Fruit fly (Drosophila melanogaster): ENCODE measurements around the gene Noc1.

Gene Noc1

DNA sequence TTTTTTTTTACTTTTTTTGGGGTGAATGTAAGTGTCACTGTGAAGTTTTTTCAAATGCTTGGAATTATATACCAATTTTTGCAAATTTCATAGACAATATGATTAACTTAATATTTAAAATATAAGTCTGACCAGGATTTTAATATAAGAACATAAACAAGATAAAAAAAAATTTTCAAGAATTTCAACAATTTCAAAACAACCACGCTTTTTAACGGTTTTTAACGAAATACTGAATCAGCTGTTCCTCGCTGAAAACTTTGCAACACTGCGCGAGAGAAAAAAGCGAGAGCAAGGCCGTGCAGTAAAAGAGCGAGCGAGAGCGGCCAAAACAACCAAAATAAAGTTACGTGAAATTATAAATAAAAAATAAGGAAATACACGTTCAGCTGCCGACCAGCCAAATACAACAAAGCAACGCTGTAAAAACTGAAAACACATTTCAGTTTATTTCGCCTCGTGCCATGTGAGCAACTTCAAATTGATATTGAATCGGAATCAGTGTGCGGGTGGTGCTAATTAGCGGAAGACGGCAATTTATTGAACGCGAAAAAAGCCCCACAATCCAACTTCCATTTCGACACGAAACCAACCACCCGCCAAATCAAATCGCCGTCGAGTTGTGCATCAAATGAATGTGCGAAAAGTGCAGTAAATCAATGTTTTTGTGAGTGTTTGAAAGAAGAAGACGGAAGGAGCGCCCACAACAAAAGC lies 21.8 kb downstream of the Noc1 start, which contains the start of the genes CG46439, Iyd and CG33947 (continued):
- peak; percentile 65 for TF ChIP-seq Ets96B (tag; optimal IDR thresholded peaks at IDR 0.05)
- peak; percentile 51 for TF ChIP-seq topi (GFP tag; optimal IDR thresholded peaks at IDR 0.05)
- peak; percentile 30 for TF ChIP-seq OdsH (GFP tag; optimal IDR thresholded peaks at IDR 0.05)
- TF ChIP-seq Blimp-1 (GFP tag; optimal IDR thresholded peaks at IDR 0.05): peak; percentile 28
- peak; percentile 61 to 77 for TF ChIP-seq ss (GFP tag; optimal IDR thresholded peaks at IDR 0.05)
- TF ChIP-seq achi (GFP tag; optimal IDR thresholded peaks at IDR 0.05): peak; percentile 27
- TF ChIP-seq CG4318 (GFP tag; optimal IDR thresholded peaks at IDR 0.05): no peak
- TF ChIP-seq Sox15 (GFP tag; optimal IDR thresholded peaks at IDR 0.05): no peak
- TF ChIP-seq pdm3 (GFP tag; optimal IDR thresholded peaks at IDR 0.05): peak; percentile 36
- TF ChIP-seq lz (GFP tag; optimal IDR thresholded peaks at IDR 0.05): peak; percentile 24
- TF ChIP-seq CG32006 (GFP tag; optimal IDR thresholded peaks at IDR 0.05): peak; percentile 55
- TF ChIP-seq CG11902 (GFP tag; optimal IDR thresholded peaks at IDR 0.05): no peak
- peak; percentile 55; the same call in 1 of the 2 replicates for TF ChIP-seq Gug (GFP tag; IDR thresholded peaks at IDR 0.05)
- TF ChIP-seq CG9139 (GFP tag; optimal IDR thresholded peaks at IDR 0.05): peak; percentile 80
- TF ChIP-seq CG7368 (GFP tag; optimal IDR thresholded peaks at IDR 0.05): peak; percentile 31
- TF ChIP-seq CG3919 (GFP tag; optimal IDR thresholded peaks at IDR 0.05): peak; percentile 59
- peak; percentile 3 for TF ChIP-seq CG11762 (GFP tag; optimal IDR thresholded peaks at IDR 0.05; ENCODE audit: insufficient read depth)
- TF ChIP-seq Hr4 (GFP tag; optimal IDR thresholded peaks at IDR 0.05): peak; percentile 29
- TF ChIP-seq CG6792 (GFP tag; optimal IDR thresholded peaks at IDR 0.05): peak; percentile 46
- no peak for TF ChIP-seq CG8319 (GFP tag; optimal IDR thresholded peaks at IDR 0.05)
- TF ChIP-seq CG10669 (GFP tag; optimal IDR thresholded peaks at IDR 0.05): peak; percentile 67
- no peak; the same call in 1 of the 2 replicates for TF ChIP-seq CG11294 (GFP tag; IDR thresholded peaks at IDR 0.05)
- peak; percentile 53 for TF ChIP-seq esn (GFP tag; optimal IDR thresholded peaks at IDR 0.05)
- peak; percentile 85 for TF ChIP-seq CG6808 (GFP tag; optimal IDR thresholded peaks at IDR 0.05)
- TF ChIP-seq salr (GFP tag; optimal IDR thresholded peaks at IDR 0.05): peak in 1 of 2 experiments; percentile 9
- peak; percentile 22 for TF ChIP-seq acj6 (GFP tag; optimal IDR thresholded peaks at IDR 0.05)
- TF ChIP-seq CG6276 (GFP tag; optimal IDR thresholded peaks at IDR 0.05): peak; percentile 86

- TF ChIP-seq fd85E (GFP tag; optimal IDR thresholded peaks at IDR 0.05) (peak; percentile 74), Eip93F (GFP tag; optimal IDR thresholded peaks at IDR 0.05) (peak; percentile 92), Eip75B (GFP tag; optimal IDR thresholded peaks at IDR 0.05) (peak; percentile 96), acj6 (GFP tag; optimal IDR thresholded peaks at IDR 0.05) (peak; percentile 96), vri (GFP tag; optimal IDR thresholded peaks at IDR 0.05) (peak; percentile 95), CG6163 (GFP tag; IDR thresholded peaks at IDR 0.05) (peak; percentile 89), CG8632 (GFP tag; optimal IDR thresholded peaks at IDR 0.05) (peak; percentile 92), CG9139 (GFP tag; optimal IDR thresholded peaks at IDR 0.05) (peak; percentile 79), eg (GFP tag; IDR thresholded peaks at IDR 0.05) (peak; percentile 92), Gug (GFP tag; IDR thresholded peaks at IDR 0.05) (peak; percentile 85), cyc (GFP tag; optimal IDR thresholded peaks at IDR 0.05) (peak; percentile 96), dac (GFP tag; optimal IDR thresholded peaks at IDR 0.05) (peak; percentile 90), Hr38 (GFP tag; optimal IDR thresholded peaks at IDR 0.05) (peak; percentile 71), CG1621 (tag; optimal IDR thresholded peaks at IDR 0.05) (peak; percentile 88), Lpt (GFP tag; optimal IDR thresholded peaks at IDR 0.05) (peak; percentile 92), CG8119 (GFP tag; IDR thresholded peaks at IDR 0.05) (peak; percentile 90), CG3032 (tag; optimal IDR thresholded peaks at IDR 0.05) (peak; percentile 91), CG15336 (GFP tag; IDR thresholded peaks at IDR 0.05) (peak; percentile 88), CG32006 (GFP tag; optimal IDR thresholded peaks at IDR 0.05) (peak; percentile 97), Sox14 (GFP tag; optimal IDR thresholded peaks at IDR 0.05) (peak; percentile 97), Met (GFP tag; optimal IDR thresholded peaks at IDR 0.05) (peak; percentile 96), CG6276 (GFP tag; optimal IDR thresholded peaks at IDR 0.05) (peak; percentile 87), dsx (GFP tag; optimal IDR thresholded peaks at IDR 0.05; ENCODE audit: poor library complexity, severe bottlenecking) (peak; percentile 87), Hr4 (GFP tag; optimal IDR thresholded peaks at IDR 0.05) (peak; percentile 97), Sox102F (GFP tag; optimal IDR thresholded peaks at IDR 0.05) (peak; percentile 97), CG6808 (GFP tag; optimal IDR thresholded peaks at IDR 0.05) (peak; percentile 87), CG11902 (GFP tag; optimal IDR thresholded peaks at IDR 0.05) (peak; percentile 92), fd59A (GFP tag; optimal IDR thresholded peaks at IDR 0.05) (peak; percentile 92), CG10669 (GFP tag; optimal IDR thresholded peaks at IDR 0.05) (peak; percentile 94)
Observed at dm6 chr3L:11097982-11098663, 23.6 kb downstream of the Noc1 start, which contains the start of the genes Irbp18 and APP-BP1. Gene Irbp18 (minus strand): TSS chr3L:11098186. Gene APP-BP1 (plus strand): TSS chr3L:11098412.

Measured in whole organism, prepupa.